Worm (Caenorhabditis elegans) whole organism, early embryonic: ENCODE results near the gene srj-22.

ENCODE experiments used
- B0310.2 ChIP-seq: sonication (generic microtip); optimal IDR thresholded peaks from 2 replicates; lab custom pipeline; 2016; ENCODE audit warnings: mild to moderate bottlenecking, missing genetic modification characterization, missing compliant biosample characterization
- F13C5.2 ChIP-seq: sonication (generic microtip); optimal IDR thresholded peaks from 2 replicates; lab custom pipeline; 2017; ENCODE audit warnings: mild to moderate bottlenecking, missing genetic modification characterization, inconsistent platforms, missing compliant biosample characterization
- aly-1 ChIP-seq: sonication (generic microtip); optimal IDR thresholded peaks from 2 replicates; lab custom pipeline; 2016; ENCODE audit warnings: missing genetic modification characterization, missing compliant biosample characterization
- ama-1 ChIP-seq: fragments of 150-350 bp; optimal IDR thresholded peaks from 2 replicates; lab custom pipeline; 2014
- ceh-13 ChIP-seq: fragments of 200-800 bp; sonication (Bioruptor generic); optimal IDR thresholded peaks from 2 replicates; lab custom pipeline; 2018; ENCODE audit warnings: mild to moderate bottlenecking, missing genetic modification characterization, missing compliant biosample characterization
- ceh-36 ChIP-seq: sonication (generic microtip); optimal IDR thresholded peaks from 2 replicates; lab custom pipeline; 2016; ENCODE audit warnings: missing genetic modification characterization, inconsistent platforms, missing compliant biosample characterization
- ets-7 ChIP-seq: sonication (generic microtip); optimal IDR thresholded peaks from 2 replicates; lab custom pipeline; 2016; ENCODE audit warnings: missing genotype, missing genetic modification characterization, missing compliant biosample characterization
- flt-1 ChIP-seq: fragments of 200-800 bp; sonication (Bioruptor generic); IDR thresholded peaks from 2 replicates; pipeline ENCODE4 v1.3.6; 2022; ENCODE audit warnings: missing genetic modification characterization, missing compliant biosample characterization
- hmbx-1 ChIP-seq: sonication (generic microtip); optimal IDR thresholded peaks from 2 replicates; lab custom pipeline; 2016; ENCODE audit warnings: mild to moderate bottlenecking, missing genetic modification characterization, missing compliant biosample characterization
- hmg-4 ChIP-seq: fragments of 200-800 bp; sonication (Bioruptor generic); optimal IDR thresholded peaks from 2 replicates; lab custom pipeline; 2018; ENCODE audit warnings: mild to moderate bottlenecking, missing genetic modification characterization, missing compliant biosample characterization
- hnd-1 ChIP-seq: sonication (generic microtip); optimal IDR thresholded peaks from 2 replicates; lab custom pipeline; 2016; ENCODE audit warnings: missing genetic modification characterization, missing compliant biosample characterization
- pes-1 ChIP-seq: fragments of 200-800 bp; sonication (Bioruptor generic); IDR thresholded peaks from 2 replicates; pipeline ENCODE4 v1.3.6; 2022; ENCODE audit warnings: missing genetic modification reagents, missing genetic modification characterization, missing compliant biosample characterization
- scrt-1 ChIP-seq: fragments of 200-800 bp; sonication (Bioruptor generic); IDR thresholded peaks from 2 replicates; pipeline ENCODE4 v1.3.6; 2022; ENCODE audit warnings: missing genetic modification characterization, missing compliant biosample characterization
- sea-1 ChIP-seq: fragments of 200-800 bp; sonication (Bioruptor generic); conservative IDR thresholded peaks from 2 replicates; pipeline ENCODE4 v1.3.6; 2022; ENCODE audit warnings: missing genetic modification characterization, missing compliant biosample characterization
- tbx-11 ChIP-seq: fragments of 200-800 bp; sonication (Bioruptor generic); IDR thresholded peaks from 2 replicates; pipeline ENCODE4 v1.3.6; 2022; ENCODE audit warnings: missing genetic modification characterization, missing compliant biosample characterization
- tbx-37 ChIP-seq: fragments of 200-800 bp; sonication (Bioruptor generic); conservative IDR thresholded peaks from 2 replicates; pipeline ENCODE4 v1.3.6; 2022; ENCODE audit warnings: missing genetic modification reagents, missing genetic modification characterization, missing compliant biosample characterization
- tra-4 ChIP-seq: sonication (generic microtip); optimal IDR thresholded peaks from 2 replicates; lab custom pipeline; 2017; ENCODE audit warnings: missing genetic modification characterization, missing compliant biosample characterization

The srj-22 gene

ce11 chrV:10699122-10699521 is 44.4 kb downstream of the srj-22 start:
- TF ChIP-seq tra-4 (tag; lab: Kevin White, UChicago), result no peak
- TF ChIP-seq hmg-4, result no peak
- TF ChIP-seq hnd-1 (tag; lab: Kevin White, UChicago), result no peak
- TF ChIP-seq ceh-36, result no peak
- TF ChIP-seq scrt-1 (GFP tag; lab: Robert Waterston, UW), result no peak
- TF ChIP-seq ets-7 (tag; lab: Kevin White, UChicago), result no peak
- TF ChIP-seq tbx-37 (GFP tag; lab: Robert Waterston, UW), result no peak
- TF ChIP-seq tbx-11 (GFP tag; lab: Robert Waterston, UW), result no peak
- no peak for TF ChIP-seq flt-1 (GFP tag; lab: Robert Waterston, UW)
- TF ChIP-seq F13C5.2 (tag; lab: Kevin White, UChicago), result no peak

- TF ChIP-seq tra-4 (tag; lab: Kevin White, UChicago), result no peak
- TF ChIP-seq ama-1 (lab: Kevin White, UChicago), result no peak
- no peak for TF ChIP-seq flt-1 (GFP tag; lab: Robert Waterston, UW)
- TF ChIP-seq B0310.2 (tag; lab: Kevin White, UChicago), result no peak
- TF ChIP-seq sea-1, result no peak
- TF ChIP-seq tbx-11 (GFP tag; lab: Robert Waterston, UW), result no peak
- TF ChIP-seq hnd-1 (tag; lab: Kevin White, UChicago), result no peak
- no peak for TF ChIP-seq pes-1 (GFP tag; lab: Robert Waterston, UW)
- no peak for TF ChIP-seq hmg-4
- no peak for TF ChIP-seq ceh-13 (GFP tag; lab: Kevin White, UChicago)
- TF ChIP-seq ets-7 (tag; lab: Kevin White, UChicago), result no peak
- no peak for TF ChIP-seq tbx-37 (GFP tag; lab: Robert Waterston, UW)
- TF ChIP-seq hmbx-1, result no peak
- no peak for TF ChIP-seq scrt-1 (GFP tag; lab: Robert Waterston, UW)
- TF ChIP-seq ceh-36, result no peak
- TF ChIP-seq F13C5.2 (tag; lab: Kevin White, UChicago), result no peak
- no peak for TF ChIP-seq aly-1
Measured at ce11 chrV:10695181-10695580, 48.4 kb downstream of the srj-22 start, which contains the start of gene C05A2.4. C05A2.4 (plus strand) TSS chrV:10695481.

ce11 chrV:10693749-10694148 is 49.8 kb downstream of the srj-22 start:
- TF ChIP-seq ama-1 (lab: Kevin White, UChicago), result no peak
- TF ChIP-seq aly-1, result no peak
- TF ChIP-seq hnd-1 (tag; lab: Kevin White, UChicago), result no peak
- TF ChIP-seq flt-1 (GFP tag; lab: Robert Waterston, UW), result no peak
- TF ChIP-seq scrt-1 (GFP tag; lab: Robert Waterston, UW), result no peak
- no peak for TF ChIP-seq hmg-4
- TF ChIP-seq hmbx-1, result no peak
- no peak for TF ChIP-seq pes-1 (GFP tag; lab: Robert Waterston, UW)
- no peak for TF ChIP-seq F13C5.2 (tag; lab: Kevin White, UChicago)
- TF ChIP-seq tbx-37 (GFP tag; lab: Robert Waterston, UW), result no peak
- TF ChIP-seq sea-1, result no peak
- no peak for TF ChIP-seq B0310.2 (tag; lab: Kevin White, UChicago)
- no peak for TF ChIP-seq ceh-36
- no peak for TF ChIP-seq tbx-11 (GFP tag; lab: Robert Waterston, UW)
- no peak for TF ChIP-seq ceh-13 (GFP tag; lab: Kevin White, UChicago)
- no peak for TF ChIP-seq ets-7 (tag; lab: Kevin White, UChicago)
- no peak for TF ChIP-seq tra-4 (tag; lab: Kevin White, UChicago)
